Fruit fly (Drosophila melanogaster) whole organism, embryonic: Measurements from ENCODE around the gene galectin.

Experiments
- CG10209 ChIP-seq: fragments of 200-800 bp; sonication (Bioruptor generic); optimal IDR thresholded peaks from 3 replicates; lab custom pipeline; 2017; ENCODE audit warnings: missing biosample characterization, mild to moderate bottlenecking, missing genetic modification characterization, missing genetic modification reagents
- CG10654 ChIP-seq: fragments of 200-800 bp; sonication (Bioruptor generic); optimal IDR thresholded peaks from 2 replicates; lab custom pipeline; 2016; ENCODE audit warnings: missing biosample characterization, missing genetic modification characterization
- CG12659 ChIP-seq: fragments of 200-800 bp; sonication (Bioruptor generic); optimal IDR thresholded peaks from 3 replicates; lab custom pipeline; 2017; ENCODE audit warnings: mild to moderate bottlenecking, missing biosample characterization, missing genetic modification reagents, missing genetic modification characterization
- CG13287 ChIP-seq: fragments of 200-800 bp; sonication (Bioruptor generic); IDR thresholded peaks from 2 replicates; pipeline ENCODE4 v1.3.6; 2022; ENCODE audit warnings: missing biosample characterization, missing genetic modification characterization; ENCODE audit not compliant: partially characterized antibody
- CG14050 ChIP-seq: fragments of 200-800 bp; sonication (Bioruptor generic); IDR thresholded peaks from 3 replicates; pipeline ENCODE4 v1.3.6; 2022; ENCODE audit warnings: missing biosample characterization, missing genetic modification characterization
- CG15514 ChIP-seq: fragments of 200-800 bp; sonication (Bioruptor generic); optimal IDR thresholded peaks from 3 replicates; lab custom pipeline; 2017; ENCODE audit warnings: missing biosample characterization, missing genetic modification characterization, mild to moderate bottlenecking, moderate library complexity, missing genetic modification reagents
- CG17612 ChIP-seq: fragments of 200-800 bp; sonication (Bioruptor generic); IDR thresholded peaks from 2 replicates; pipeline ENCODE4 v1.3.6; 2022; ENCODE audit warnings: missing biosample characterization, missing genetic modification characterization
- CG18262 ChIP-seq: fragments of 200-800 bp; optimal IDR thresholded peaks from 3 replicates; lab custom pipeline; 2019; ENCODE audit warnings: missing biosample characterization, mild to moderate bottlenecking, missing genetic modification characterization, moderate library complexity
- CG18619 ChIP-seq: fragments of 200-800 bp; sonication (Bioruptor generic); optimal IDR thresholded peaks from 3 replicates; lab custom pipeline; 2017; ENCODE audit warnings: missing biosample characterization, mild to moderate bottlenecking, missing genetic modification characterization
- CG32767 ChIP-seq: fragments of 200-800 bp; sonication (Bioruptor generic); IDR thresholded peaks from 2 replicates; pipeline ENCODE4 v1.3.6; 2022; ENCODE audit warnings: missing biosample characterization, missing genetic modification characterization
- CG34376 ChIP-seq: fragments of 200-800 bp; sonication (Bioruptor generic); optimal IDR thresholded peaks from 2 replicates; lab custom pipeline; 2018; ENCODE audit warnings: missing biosample characterization, mild to moderate bottlenecking, missing genetic modification characterization
- CG3838 ChIP-seq: fragments of 200-800 bp; sonication (Bioruptor generic); optimal IDR thresholded peaks from 3 replicates; lab custom pipeline; 2016; ENCODE audit warnings: missing biosample characterization, missing genetic modification characterization
- CG6765 ChIP-seq: fragments of 200-800 bp; sonication (Bioruptor generic); optimal IDR thresholded peaks from 3 replicates; lab custom pipeline; 2017; ENCODE audit warnings: missing biosample characterization, mild to moderate bottlenecking, missing genetic modification characterization
- CG8089 ChIP-seq: fragments of 200-800 bp; sonication (Bioruptor generic); optimal IDR thresholded peaks from 3 replicates; lab custom pipeline; 2016; ENCODE audit warnings: missing biosample characterization, missing genetic modification characterization
- CG8290 ChIP-seq, 3 experiments: fragments of 200-800 bp; sonication (Bioruptor generic); optimal IDR thresholded peaks; 2 replicates each; lab custom pipeline; 2016 to 2019; ENCODE audit warnings: missing biosample characterization in 3 of 3, missing genetic modification characterization in 3 of 3, mild to moderate bottlenecking in 2 of 3, moderate library complexity in 1 of 3
- CG8478 ChIP-seq: fragments of >200 bp; optimal IDR thresholded peaks from 2 replicates; lab custom pipeline; 2018
- CG9215 ChIP-seq: fragments of 200-800 bp; sonication (Bioruptor generic); IDR thresholded peaks from 2 replicates; pipeline ENCODE4 v1.3.6; 2022; ENCODE audit warnings: missing biosample characterization, missing genetic modification characterization
- CG9437 ChIP-seq: fragments of 200-800 bp; sonication (Bioruptor generic); optimal IDR thresholded peaks from 2 replicates; lab custom pipeline; 2018; ENCODE audit warnings: missing biosample characterization, mild to moderate bottlenecking, missing genetic modification characterization
- Drgx ChIP-seq: fragments of 200-800 bp; sonication (Bioruptor generic); IDR thresholded peaks from 2 replicates; pipeline ENCODE4 v1.3.6; 2022; ENCODE audit warnings: missing biosample characterization, missing genetic modification characterization
- E2f2 ChIP-seq: fragments of 200-800 bp; sonication (Bioruptor generic); IDR thresholded peaks from 2 replicates; pipeline ENCODE4 v1.3.6; 2022; ENCODE audit warnings: missing biosample characterization, missing genetic modification characterization
- Eip74EF ChIP-seq, 2 experiments: fragments of 200-800 bp in 1 of 2; fragments of >200 bp in 1 of 2; sonication (Bioruptor generic) in 1 of 2; optimal IDR thresholded peaks; 2 replicates each; lab custom pipeline; 2017 to 2019; ENCODE audit warnings: missing biosample characterization in 2 of 2, missing genetic modification characterization in 2 of 2, mild to moderate bottlenecking in 1 of 2, moderate library complexity in 1 of 2
- Fer3 ChIP-seq: fragments of 200-800 bp; sonication (Bioruptor generic); optimal IDR thresholded peaks from 2 replicates; lab custom pipeline; 2018; ENCODE audit warnings: missing biosample characterization, mild to moderate bottlenecking, missing genetic modification characterization, moderate library complexity
- GATAe ChIP-seq: fragments of 200-800 bp; sonication (Bioruptor generic); conservative IDR thresholded peaks from 2 replicates; pipeline ENCODE4 v1.3.6; 2022; ENCODE audit warnings: missing biosample characterization, missing genetic modification characterization
- H2.0 ChIP-seq: fragments of 200-800 bp; sonication (Bioruptor generic); IDR thresholded peaks from 2 replicates; pipeline ENCODE4 v1.3.6; 2022; ENCODE audit warnings: missing biosample characterization, missing genetic modification characterization
- HHEX ChIP-seq: fragments of 200-800 bp; sonication (Bioruptor generic); optimal IDR thresholded peaks from 3 replicates; lab custom pipeline; 2017; ENCODE audit warnings: missing biosample characterization, mild to moderate bottlenecking, missing genetic modification characterization, missing genetic modification reagents
- Hr39 ChIP-seq: fragments of >200 bp; optimal IDR thresholded peaks from 2 replicates; lab custom pipeline; 2017
- Jarid2 ChIP-seq: fragments of 200-800 bp; sonication (Bioruptor generic); optimal IDR thresholded peaks from 3 replicates; lab custom pipeline; 2017; ENCODE audit warnings: mild to moderate bottlenecking, missing biosample characterization, missing genetic modification reagents, missing genetic modification characterization
- Lim3 ChIP-seq: fragments of 200-800 bp; sonication (Bioruptor generic); IDR thresholded peaks from 2 replicates; pipeline ENCODE4 v1.3.6; 2022; ENCODE audit warnings: missing biosample characterization, missing genetic modification characterization
- MBD-R2 ChIP-seq: fragments of 200-800 bp; sonication (Bioruptor generic); IDR thresholded peaks from 2 replicates; pipeline ENCODE4 v1.3.6; 2022; ENCODE audit warnings: missing biosample characterization, missing genetic modification characterization
- Nf-YC ChIP-seq: fragments of 200-800 bp; optimal IDR thresholded peaks from 3 replicates; lab custom pipeline; 2019; ENCODE audit warnings: missing biosample characterization, mild to moderate bottlenecking, missing genetic modification characterization, moderate library complexity
- Rfx ChIP-seq: fragments of 200-800 bp; sonication (Bioruptor generic); IDR thresholded peaks from 2 replicates; pipeline ENCODE4 v1.3.6; 2022; ENCODE audit warnings: missing biosample characterization, missing genetic modification characterization
- chif ChIP-seq, 2 experiments: fragments of 200-800 bp; sonication (Bioruptor generic); optimal IDR thresholded peaks; 3 replicates each; lab custom pipeline; 2016; ENCODE audit warnings: missing biosample characterization in 2 of 2, missing genetic modification characterization in 2 of 2
- crc ChIP-seq: fragments of 200-800 bp; sonication (Bioruptor generic); optimal IDR thresholded peaks from 2 replicates; lab custom pipeline; 2016; ENCODE audit warnings: missing biosample characterization, missing genetic modification characterization
- crp ChIP-seq, 2 experiments: fragments of 200-800 bp; sonication (Bioruptor generic); optimal IDR thresholded peaks; 2 replicates in 1 of 2; 3 replicates in 1 of 2; lab custom pipeline; 2017; ENCODE audit warnings: missing biosample characterization in 2 of 2, missing genetic modification characterization in 2 of 2, mild to moderate bottlenecking in 1 of 2, moderate library complexity in 1 of 2
- dimm ChIP-seq: fragments of 200-800 bp; sonication (Bioruptor generic); IDR thresholded peaks from 2 replicates; pipeline ENCODE4 v1.3.6; 2022; ENCODE audit warnings: missing biosample characterization, missing genetic modification characterization
- dmrt99B ChIP-seq: fragments of 200-800 bp; sonication (Bioruptor generic); optimal IDR thresholded peaks from 2 replicates; lab custom pipeline; 2018; ENCODE audit warnings: missing biosample characterization, mild to moderate bottlenecking, missing genetic modification characterization, moderate library complexity
- ftz-f1 ChIP-seq: fragments of 200-800 bp; sonication (Bioruptor generic); optimal IDR thresholded peaks from 2 replicates; lab custom pipeline; 2016; ENCODE audit warnings: missing biosample characterization, missing genetic modification characterization
- gt ChIP-seq: fragments of 200-800 bp; sonication (Bioruptor generic); IDR thresholded peaks from 2 replicates; pipeline ENCODE4 v1.3.6; 2022; ENCODE audit warnings: missing biosample characterization, missing genetic modification characterization
- kah ChIP-seq: fragments of 200-800 bp; sonication (Bioruptor generic); optimal IDR thresholded peaks from 2 replicates; lab custom pipeline; 2018; ENCODE audit warnings: missing biosample characterization, mild to moderate bottlenecking, missing genetic modification characterization
- mirr ChIP-seq: fragments of 200-800 bp; sonication (Bioruptor generic); optimal IDR thresholded peaks from 3 replicates; lab custom pipeline; 2018; ENCODE audit warnings: missing biosample characterization, mild to moderate bottlenecking, missing genetic modification characterization
- nom ChIP-seq: fragments of 200-800 bp; sonication (Bioruptor generic); optimal IDR thresholded peaks from 2 replicates; lab custom pipeline; 2017; ENCODE audit warnings: missing biosample characterization, missing genetic modification characterization, mild to moderate bottlenecking, moderate library complexity, missing genetic modification reagents
- org-1 ChIP-seq: fragments of 200-800 bp; sonication (Bioruptor generic); optimal IDR thresholded peaks from 2 replicates; lab custom pipeline; 2017; ENCODE audit warnings: missing biosample characterization, missing genetic modification characterization
- pnt ChIP-seq: fragments of 200-800 bp; sonication (Bioruptor generic); optimal IDR thresholded peaks from 3 replicates; lab custom pipeline; 2016; ENCODE audit warnings: missing biosample characterization, missing genetic modification characterization
- shn ChIP-seq: fragments of 200-800 bp; sonication (Bioruptor generic); optimal IDR thresholded peaks from 3 replicates; lab custom pipeline; 2016; ENCODE audit warnings: missing biosample characterization, missing genetic modification characterization
- slp2 ChIP-seq: fragments of 200-800 bp; sonication (Bioruptor generic); optimal IDR thresholded peaks from 2 replicates; lab custom pipeline; 2016; ENCODE audit warnings: missing biosample characterization, missing genetic modification characterization
- sna ChIP-seq: fragments of 200-800 bp; sonication (Bioruptor generic); IDR thresholded peaks from 2 replicates; pipeline ENCODE4 v1.3.6; 2022; ENCODE audit warnings: missing biosample characterization, missing genetic modification characterization; ENCODE audit not compliant: partially characterized antibody
- sob ChIP-seq: fragments of 200-800 bp; sonication (Bioruptor generic); IDR thresholded peaks from 2 replicates; pipeline ENCODE4 v1.3.6; 2022; ENCODE audit warnings: missing biosample characterization, missing genetic modification characterization
- sug ChIP-seq: fragments of 200-800 bp; optimal IDR thresholded peaks from 2 replicates; lab custom pipeline; 2019; ENCODE audit warnings: missing biosample characterization, mild to moderate bottlenecking, missing genetic modification characterization, moderate library complexity
- tup ChIP-seq: fragments of 200-800 bp; sonication (Bioruptor generic); optimal IDR thresholded peaks from 2 replicates; lab custom pipeline; 2016; ENCODE audit warnings: missing biosample characterization, mild to moderate bottlenecking, missing genetic modification characterization, moderate library complexity
- tx ChIP-seq: fragments of 200-800 bp; sonication (Bioruptor generic); optimal IDR thresholded peaks from 2 replicates; lab custom pipeline; 2016; ENCODE audit warnings: missing biosample characterization, missing genetic modification characterization

The galectin gene

dm6 chr2L:109098-109799 lies 37.7 kb downstream of the galectin start (continued):
- no peak for TF ChIP-seq GATAe
- TF ChIP-seq CG18619 (GFP tag; lab: Kevin White, UChicago), result no peak
- TF ChIP-seq gt (GFP tag; lab: Robert Waterston, UW), result no peak
- TF ChIP-seq dimm (GFP tag; lab: Robert Waterston, UW), result no peak
- TF ChIP-seq Nf-YC (tag; lab: Kevin White, UChicago), result no peak
- no peak for TF ChIP-seq shn (GFP tag; lab: Kevin White, UChicago)
- TF ChIP-seq CG18262, result no peak
- no peak for TF ChIP-seq chif (GFP tag; optimal IDR thresholded peaks at IDR 0.05; lab: Kevin White, UChicago)
- no peak; the same call in 1 of the 2 replicates for TF ChIP-seq CG32767
- no peak for TF ChIP-seq Hr39
- TF ChIP-seq Drgx, result 0 out of 2 replicates have a peak, but pooled peaks have one; percentile 10
- TF ChIP-seq Jarid2 (GFP tag; lab: Kevin White, UChicago), result no peak
- peak; percentile 22 for TF ChIP-seq kah (GFP tag; lab: Kevin White, UChicago)
- no peak for TF ChIP-seq org-1 (GFP tag; lab: Kevin White, UChicago)
- TF ChIP-seq CG34376 (GFP tag; lab: Kevin White, UChicago), result peak; percentile 90
- peak; percentile 41 for TF ChIP-seq CG9437 (GFP tag; lab: Kevin White, UChicago)
- TF ChIP-seq CG3838 (GFP tag; lab: Kevin White, UChicago), result no peak
- TF ChIP-seq slp2 (GFP tag; lab: Kevin White, UChicago), result no peak
- TF ChIP-seq CG17612, result no peak
- peak; percentile 88 for TF ChIP-seq sug
- no peak for TF ChIP-seq HHEX (GFP tag; lab: Kevin White, UChicago)
- no peak for TF ChIP-seq pnt (GFP tag; lab: Kevin White, UChicago)
- no peak for TF ChIP-seq CG6765 (GFP tag; lab: Kevin White, UChicago)
- peak; percentile 1 for TF ChIP-seq ftz-f1 (GFP tag; lab: Kevin White, UChicago)
- TF ChIP-seq MBD-R2 (GFP tag; lab: Robert Waterston, UW), result peak; percentile 13; the same call in 1 of the 2 replicates
- TF ChIP-seq CG13287 (GFP tag; lab: Robert Waterston, UW), result peak; percentile 33; the same call in 1 of the 2 replicates
- TF ChIP-seq Rfx (GFP tag; lab: Robert Waterston, UW), result no peak
- no peak for TF ChIP-seq dmrt99B
- TF ChIP-seq nom (GFP tag; lab: Kevin White, UChicago), result peak; percentile 34
- no peak for TF ChIP-seq tup (GFP tag; lab: Kevin White, UChicago)
- no peak for TF ChIP-seq CG12659 (GFP tag; lab: Kevin White, UChicago)
- TF ChIP-seq crp (GFP tag; optimal IDR thresholded peaks at IDR 0.05; lab: Kevin White, UChicago), result peak in 1 of 2 experiments; percentile 8
- no peak for TF ChIP-seq sna (GFP tag; lab: Robert Waterston, UW)
- peak; percentile 63 for TF ChIP-seq mirr (GFP tag; lab: Kevin White, UChicago)
- TF ChIP-seq CG8089 (GFP tag; lab: Kevin White, UChicago), result no peak
- no peak for TF ChIP-seq Fer3 (tag; lab: Kevin White, UChicago)
- TF ChIP-seq CG10654 (GFP tag; lab: Kevin White, UChicago), result no peak
- TF ChIP-seq sob (GFP tag; lab: Robert Waterston, UW), result 0 out of 2 replicates have a peak, but pooled peaks have one; percentile 5
- TF ChIP-seq Lim3 (GFP tag; lab: Robert Waterston, UW), result no peak
- TF ChIP-seq tx (GFP tag; lab: Kevin White, UChicago), result peak; percentile 4
- no peak for TF ChIP-seq CG10209 (GFP tag; lab: Kevin White, UChicago)
- peak; percentile 82 for TF ChIP-seq CG15514
- TF ChIP-seq Eip74EF (GFP tag; optimal IDR thresholded peaks at IDR 0.05; lab: Kevin White, UChicago), result no peak
- no peak for TF ChIP-seq crc (GFP tag; lab: Kevin White, UChicago)
- no peak for TF ChIP-seq CG8290 (GFP tag; optimal IDR thresholded peaks at IDR 0.05; lab: Kevin White, UChicago)
- no peak for TF ChIP-seq CG8290 (tag; optimal IDR thresholded peaks at IDR 0.05; lab: Kevin White, UChicago)
- TF ChIP-seq CG9215 (GFP tag; lab: Robert Waterston, UW), result no peak
- no peak for TF ChIP-seq E2f2 (GFP tag; lab: Robert Waterston, UW)
- TF ChIP-seq H2.0, result no peak
- TF ChIP-seq CG8478 (lab: Kevin White, UChicago), result no peak
- TF ChIP-seq CG14050, result no peak
